Worm (Caenorhabditis elegans): ENCODE data around the gene dmsr-10.

Gene dmsr-10

ce11 chrV:6830075-6830474 is 28.3 kb upstream of the dmsr-10 start:
- TF ChIP-seq aha-1 (tag; optimal IDR thresholded peaks at IDR 0.05) (no peak), jun-1 (tag; optimal IDR thresholded peaks at IDR 0.05) (no peak), ceh-8 (GFP tag; optimal IDR thresholded peaks at IDR 0.05) (peak; percentile 45), F16B12.6 (tag; optimal IDR thresholded peaks at IDR 0.05) (no peak), irx-1 (tag; optimal IDR thresholded peaks at IDR 0.05) (no peak), mep-1 (tag; optimal IDR thresholded peaks at IDR 0.05) (no peak), ceh-90 (tag; optimal IDR thresholded peaks at IDR 0.05) (no peak), efl-1 (optimal IDR thresholded peaks at IDR 0.05) (no peak), efl-1 (GFP tag; optimal IDR thresholded peaks at IDR 0.05 in 1 of 2) (no peak)

ce11 chrV:6829404-6829803 is 27.7 kb upstream of the dmsr-10 start, which contains the start of gene col-141:
col-141 (plus strand) TSS chrV:6829704.
- TF ChIP-seq nhr-12 (tag; optimal IDR thresholded peaks at IDR 0.05) (no peak), sptf-1 (tag; optimal IDR thresholded peaks at IDR 0.05) (no peak), efl-1 (optimal IDR thresholded peaks at IDR 0.05) (no peak), efl-1 (GFP tag; optimal IDR thresholded peaks at IDR 0.05 in 1 of 2) (peak in 1 of 2 experiments; percentile 9), efl-3 (GFP tag; optimal IDR thresholded peaks at IDR 0.05) (no peak)

ce11 chrV:6828786-6829185 is 27.0 kb upstream of the dmsr-10 start, which contains the start of gene dmsr-15:
dmsr-15 (minus strand) TSS chrV:6828886.
- TF ChIP-seq dsc-1 (tag; optimal IDR thresholded peaks at IDR 0.05) (no peak), blmp-1 (tag; optimal IDR thresholded peaks at IDR 0.05) (no peak), unc-130 (tag; optimal IDR thresholded peaks at IDR 0.05) (no peak), fkh-8 (tag; optimal IDR thresholded peaks at IDR 0.05) (no peak), hlh-17 (GFP tag; optimal IDR thresholded peaks at IDR 0.05; ENCODE audit: borderline replicate concordance) (no peak), zip-4 (GFP tag; optimal IDR thresholded peaks at IDR 0.05) (no peak), irx-1 (tag; optimal IDR thresholded peaks at IDR 0.05) (no peak), fkh-10 (GFP tag; optimal IDR thresholded peaks at IDR 0.05) (no peak), snu-23 (GFP tag; optimal IDR thresholded peaks at IDR 0.05) (no peak), pqm-1 (tag; optimal IDR thresholded peaks at IDR 0.05) (no peak), nhr-12 (tag; optimal IDR thresholded peaks at IDR 0.05) (no peak), vab-15 (tag; optimal IDR thresholded peaks at IDR 0.05) (no peak), mef-2 (tag; optimal IDR thresholded peaks at IDR 0.05) (no peak), grh-1 (GFP tag; IDR thresholded peaks at IDR 0.05) (no peak), nhr-71 (tag; optimal IDR thresholded peaks at IDR 0.05) (no peak), hlh-4 (tag; optimal IDR thresholded peaks at IDR 0.05) (no peak), unc-98 (GFP tag; IDR thresholded peaks at IDR 0.05) (no peak)

- TF ChIP-seq nhr-77 (tag; optimal IDR thresholded peaks at IDR 0.05), result no peak
- TF ChIP-seq isw-1 (GFP tag; IDR thresholded peaks at IDR 0.05), result no peak
- peak in 1 of 2 experiments; percentile 10 for TF ChIP-seq lin-35 (GFP tag; optimal IDR thresholded peaks at IDR 0.05)
- no peak for TF ChIP-seq efl-3 (GFP tag; optimal IDR thresholded peaks at IDR 0.05)
- no peak for TF ChIP-seq nhr-85 (tag)
- TF ChIP-seq nhr-19 (GFP tag; conservative IDR thresholded peaks at IDR 0.05), result no peak
- TF ChIP-seq zip-4 (GFP tag; optimal IDR thresholded peaks at IDR 0.05), result no peak
- TF ChIP-seq elt-3 (tag; optimal IDR thresholded peaks at IDR 0.05), result no peak
- TF ChIP-seq pax-3 (tag; optimal IDR thresholded peaks at IDR 0.05), result no peak
- no peak for TF ChIP-seq pqm-1 (tag; optimal IDR thresholded peaks at IDR 0.05)
- peak; percentile 89 for TF ChIP-seq elt-2 (tag; optimal IDR thresholded peaks at IDR 0.05)
- TF ChIP-seq snu-23 (GFP tag; optimal IDR thresholded peaks at IDR 0.05), result no peak
- TF ChIP-seq jun-1 (tag; optimal IDR thresholded peaks at IDR 0.05), result no peak
- TF ChIP-seq nhr-90 (tag; optimal IDR thresholded peaks at IDR 0.05; ENCODE audit: poor library complexity), result no peak
- no peak for TF ChIP-seq unc-62 (GFP tag; optimal IDR thresholded peaks at IDR 0.05)
- TF ChIP-seq C04F5.9 (tag; optimal IDR thresholded peaks at IDR 0.05), result no peak
- TF ChIP-seq ets-5 (GFP tag; IDR thresholded peaks at IDR 0.05), result no peak
- TF ChIP-seq nhr-20 (tag; optimal IDR thresholded peaks at IDR 0.05), result peak; percentile 6
- TF ChIP-seq vab-15 (tag; optimal IDR thresholded peaks at IDR 0.05), result no peak
Measured at ce11 chrV:6823432-6823831, 21.7 kb upstream of the dmsr-10 start.
